Worm (Caenorhabditis elegans): ENCODE measurements around the gene T05A8.1.

Gene T05A8.1

DNA sequence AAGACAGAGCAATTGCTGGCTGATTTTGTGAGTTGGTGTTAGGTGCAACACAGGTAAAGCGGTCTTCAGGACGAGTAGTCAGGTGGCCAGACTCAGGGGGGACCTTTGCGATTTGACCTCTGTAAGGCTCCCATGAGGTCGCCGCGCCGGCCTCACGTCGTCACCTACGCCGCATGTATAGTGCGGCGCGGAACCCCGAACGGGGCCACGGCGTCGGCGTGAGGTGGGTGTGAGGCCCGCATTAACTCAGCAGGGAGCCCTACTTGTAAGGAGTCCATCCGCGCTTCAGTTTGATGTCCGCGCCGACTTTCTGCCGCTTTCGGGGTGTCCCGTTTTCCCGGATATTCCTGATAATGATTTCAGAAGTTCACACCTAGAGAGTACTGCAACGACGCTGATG, 44.8 kb upstream of the T05A8.1 start:
- TF ChIP-seq pqm-1 (tag; optimal IDR thresholded peaks at IDR 0.05) (no peak), jun-1 (tag; optimal IDR thresholded peaks at IDR 0.05) (no peak), ztf-11 (tag; optimal IDR thresholded peaks at IDR 0.05) (no peak), fkh-10 (GFP tag; optimal IDR thresholded peaks at IDR 0.05) (no peak), daf-12 (tag; optimal IDR thresholded peaks at IDR 0.05) (no peak), nhr-12 (tag; optimal IDR thresholded peaks at IDR 0.05) (no peak), hmg-11 (tag; optimal IDR thresholded peaks at IDR 0.05) (no peak), ZK546.5 (tag; optimal IDR thresholded peaks at IDR 0.05) (no peak), ceh-82 (tag; optimal IDR thresholded peaks at IDR 0.05) (no peak), zag-1 (tag; optimal IDR thresholded peaks at IDR 0.05) (no peak)

DNA sequence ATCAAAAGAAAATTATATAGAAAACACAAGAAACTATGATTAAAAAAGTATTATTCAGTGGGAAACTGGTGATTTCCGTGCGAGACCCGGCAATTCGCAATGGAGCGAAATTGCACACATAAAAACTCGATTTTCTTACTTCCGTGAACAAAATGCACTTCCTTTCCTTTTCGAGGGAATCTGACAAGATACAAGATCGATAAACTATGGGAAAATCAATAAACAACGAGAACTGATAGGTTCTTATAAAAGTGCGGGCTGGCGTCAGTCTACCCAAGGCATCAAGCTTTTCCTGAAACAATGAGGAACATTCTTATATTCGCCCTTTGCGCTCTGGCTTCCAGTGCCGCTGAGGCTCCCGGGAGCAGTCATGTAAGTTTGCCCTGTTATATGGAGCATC, 43.2 kb upstream of the T05A8.1 start, which contains the start of gene F29A7.3:
Gene F29A7.3, plus strand, starts transcription at position 301 of the 400 bp plus-strand sequence.
- TF ChIP-seq fos-1 (tag; optimal IDR thresholded peaks at IDR 0.05) = no peak

ce11 chrII:2752536-2752935, 42.7 kb upstream of the T05A8.1 start, which contains the start of gene F29A7.6:
Gene F29A7.6, minus strand, starts transcription at chrII:2752611.
- TF ChIP-seq lin-39 (tag; optimal IDR thresholded peaks at IDR 0.05) = peak; percentile 38
- peak; percentile 30 for TF ChIP-seq nhr-23 (tag; optimal IDR thresholded peaks at IDR 0.05)
- peak; percentile 47 for TF ChIP-seq nhr-43 (tag; optimal IDR thresholded peaks at IDR 0.05; ENCODE audit: poor library complexity, severe bottlenecking)
- TF ChIP-seq R02D3.7 (tag; optimal IDR thresholded peaks at IDR 0.05) = peak; percentile 12
- peak; percentile 71 for TF ChIP-seq snpc-4 (tag; optimal IDR thresholded peaks at IDR 0.05)
- TF ChIP-seq nhr-77 (tag; optimal IDR thresholded peaks at IDR 0.05) = no peak
- no peak for TF ChIP-seq aly-2 (tag; optimal IDR thresholded peaks at IDR 0.05)
- TF ChIP-seq pqm-1 (tag; optimal IDR thresholded peaks at IDR 0.05) = peak; percentile 12
- TF ChIP-seq lin-15B (tag; optimal IDR thresholded peaks at IDR 0.05) = peak; percentile 79
- TF ChIP-seq elt-2 (tag; optimal IDR thresholded peaks at IDR 0.05) = peak; percentile 25
- TF ChIP-seq elt-3 (tag; optimal IDR thresholded peaks at IDR 0.05) = no peak
- TF ChIP-seq mml-1 (tag; optimal IDR thresholded peaks at IDR 0.05) = no peak
- TF ChIP-seq fkh-2 (tag; optimal IDR thresholded peaks at IDR 0.05) = no peak
- TF ChIP-seq nhr-25 (tag; optimal IDR thresholded peaks at IDR 0.05) = no peak
- no peak for TF ChIP-seq ztf-11 (tag; optimal IDR thresholded peaks at IDR 0.05)

ce11 chrII:2751278-2751677, 41.4 kb upstream of the T05A8.1 start:
- no peak for TF ChIP-seq unc-62 (GFP tag; optimal IDR thresholded peaks at IDR 0.05)
- TF ChIP-seq elt-2 (tag; optimal IDR thresholded peaks at IDR 0.05) = peak; percentile 14

DNA sequence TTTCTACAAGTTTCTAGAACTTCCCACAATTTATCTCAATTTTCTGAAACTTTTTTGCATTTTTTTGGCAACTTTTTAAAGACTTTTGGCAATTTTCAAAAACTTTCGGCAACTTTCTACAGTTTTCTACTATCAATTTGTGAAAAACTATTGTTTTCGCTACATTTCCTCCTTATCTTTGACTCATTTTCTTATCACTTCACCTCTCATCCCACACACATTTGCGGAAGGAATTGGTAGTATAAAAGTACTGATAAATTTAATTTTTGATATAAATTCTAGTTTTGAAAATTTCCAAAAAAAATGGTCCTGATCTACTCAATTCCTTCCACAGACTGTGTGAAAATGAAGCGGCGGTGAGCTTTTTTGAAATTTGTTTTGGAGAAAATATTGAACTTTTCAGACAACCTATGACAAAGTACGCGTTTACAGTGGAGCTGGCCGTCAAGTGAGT, 39.8 kb upstream of the T05A8.1 start, which contains the start of gene F29A7.4:
Gene F29A7.4, plus strand, starts transcription at position 404 of the 454 bp plus-strand sequence.
- TF ChIP-seq sea-2 (GFP tag; optimal IDR thresholded peaks at IDR 0.05) (no peak), fkh-2 (tag; optimal IDR thresholded peaks at IDR 0.05) (no peak), nhr-43 (tag; optimal IDR thresholded peaks at IDR 0.05; ENCODE audit: poor library complexity, severe bottlenecking) (no peak), mdl-1 (tag; optimal IDR thresholded peaks at IDR 0.05) (no peak), ztf-11 (tag; optimal IDR thresholded peaks at IDR 0.05) (no peak), lin-39 (tag; optimal IDR thresholded peaks at IDR 0.05) (no peak), fkh-10 (GFP tag; optimal IDR thresholded peaks at IDR 0.05) (no peak), nhr-12 (tag; optimal IDR thresholded peaks at IDR 0.05) (no peak), hmg-11 (tag; optimal IDR thresholded peaks at IDR 0.05) (no peak), daf-12 (tag; optimal IDR thresholded peaks at IDR 0.05) (no peak), pha-4 (tag; optimal IDR thresholded peaks at IDR 0.05) (no peak), ZK546.5 (tag; optimal IDR thresholded peaks at IDR 0.05) (no peak), pqm-1 (tag; optimal IDR thresholded peaks at IDR 0.05) (peak; percentile 58), jun-1 (tag; optimal IDR thresholded peaks at IDR 0.05) (no peak), nhr-76 (tag; optimal IDR thresholded peaks at IDR 0.05) (no peak), elt-2 (tag; optimal IDR thresholded peaks at IDR 0.05) (peak; percentile 64)

ce11 chrII:2747956-2748621, 38.2 kb upstream of the T05A8.1 start:
- TF ChIP-seq zag-1 (tag; optimal IDR thresholded peaks at IDR 0.05) = peak; percentile 30
- TF ChIP-seq egl-5 (tag; optimal IDR thresholded peaks at IDR 0.05) = peak; percentile 15
- TF ChIP-seq fkh-10 (GFP tag; optimal IDR thresholded peaks at IDR 0.05) = peak; percentile 31
- TF ChIP-seq unc-62 (GFP tag; optimal IDR thresholded peaks at IDR 0.05) = peak; percentile 79
- TF ChIP-seq ceh-28 (tag; optimal IDR thresholded peaks at IDR 0.05) = no peak
- no peak for TF ChIP-seq aly-2 (tag; optimal IDR thresholded peaks at IDR 0.05)
- peak; percentile 46 for TF ChIP-seq tbx-2 (tag; optimal IDR thresholded peaks at IDR 0.05)
- no peak for TF ChIP-seq nhr-28 (tag; optimal IDR thresholded peaks at IDR 0.05)
- peak; percentile 10 for TF ChIP-seq skn-1 (tag; optimal IDR thresholded peaks at IDR 0.05)
- no peak for TF ChIP-seq nhr-11 (tag; optimal IDR thresholded peaks at IDR 0.05)
- peak; percentile 41 for TF ChIP-seq lin-15B (tag; optimal IDR thresholded peaks at IDR 0.05)
- TF ChIP-seq lin-39 (tag; optimal IDR thresholded peaks at IDR 0.05) = peak; percentile 71
- TF ChIP-seq unc-39 (tag; optimal IDR thresholded peaks at IDR 0.05) = no peak
- TF ChIP-seq ceh-82 (tag; optimal IDR thresholded peaks at IDR 0.05) = peak; percentile 26
- TF ChIP-seq R02D3.7 (tag; optimal IDR thresholded peaks at IDR 0.05) = peak; percentile 13
- TF ChIP-seq nfya-1 (tag; optimal IDR thresholded peaks at IDR 0.05; ENCODE audit: insufficient read depth) = peak; percentile 81
- peak; percentile 41 for TF ChIP-seq snpc-4 (tag; optimal IDR thresholded peaks at IDR 0.05)
- TF ChIP-seq hmg-11 (tag; optimal IDR thresholded peaks at IDR 0.05) = peak; percentile 76
